Fruit fly (Drosophila melanogaster): ENCODE data around the gene Pxt.
A peak's percentile ranks its signal among the peaks of the same experiment; 100 is the strongest.

Gene Pxt

DNA sequence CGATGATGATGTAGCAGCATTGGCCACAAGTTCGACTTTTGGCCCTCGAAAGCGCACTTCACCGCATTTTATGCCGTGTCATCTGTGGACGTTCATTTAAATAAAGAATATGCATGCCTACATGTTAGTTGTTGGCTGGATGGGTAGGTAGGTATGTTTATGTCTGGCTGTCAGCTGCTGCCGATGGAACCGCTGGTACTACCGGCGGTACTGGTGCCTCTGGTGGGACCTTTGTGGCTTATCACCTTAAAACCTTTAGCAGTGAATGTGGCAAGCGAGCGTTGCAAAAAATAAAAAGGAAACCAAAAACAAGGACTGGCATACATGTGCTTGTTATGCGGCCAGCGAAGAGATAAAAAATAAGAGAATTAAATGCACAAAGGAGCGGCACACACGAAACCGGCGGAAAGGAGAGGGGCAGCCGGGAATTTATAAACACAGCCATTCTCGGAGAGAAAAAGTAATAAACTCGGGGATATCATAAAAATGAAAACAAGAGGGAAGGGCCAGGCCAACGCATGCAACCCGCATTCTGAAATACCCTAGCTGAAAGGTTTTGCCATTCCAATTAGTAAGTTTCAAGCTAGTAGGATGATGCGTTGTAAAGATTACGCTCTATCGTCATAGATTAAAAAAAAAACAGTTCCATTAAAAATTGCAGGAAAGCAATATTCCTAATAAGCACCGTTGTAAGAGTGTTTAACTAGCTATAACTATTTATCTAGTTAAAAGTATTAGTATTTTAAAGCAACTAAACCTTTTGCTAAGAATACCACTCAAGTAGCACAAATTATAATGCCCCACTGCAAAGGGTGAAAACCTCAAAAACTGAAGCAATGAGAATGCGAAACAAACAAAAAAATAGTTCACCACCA lies 17.0 kb upstream of the Pxt start:
- TF ChIP-seq woc (GFP tag; optimal IDR thresholded peaks at IDR 0.05) (peak; percentile 44), HLH106 (tag; optimal IDR thresholded peaks at IDR 0.05) (peak; percentile 52), CG9705 (GFP tag; optimal IDR thresholded peaks at IDR 0.05) (no peak), tai (GFP tag; optimal IDR thresholded peaks at IDR 0.05) (no peak), Vsx2 (GFP tag; optimal IDR thresholded peaks at IDR 0.05; ENCODE audit: partially characterized antibody) (no peak), Hr78 (GFP tag; optimal IDR thresholded peaks at IDR 0.05) (no peak), OdsH (GFP tag; optimal IDR thresholded peaks at IDR 0.05) (peak; percentile 56), Hnf4 (GFP tag; optimal IDR thresholded peaks at IDR 0.05) (no peak), Rel (GFP tag; optimal IDR thresholded peaks at IDR 0.05) (no peak), Rel (tag; optimal IDR thresholded peaks at IDR 0.05) (peak; percentile 60), usp (GFP tag; optimal IDR thresholded peaks at IDR 0.05) (no peak), fru (GFP tag; optimal IDR thresholded peaks at IDR 0.05) (peak; percentile 66), brk (GFP tag; optimal IDR thresholded peaks at IDR 0.05) (no peak), ey (GFP tag; optimal IDR thresholded peaks at IDR 0.05) (peak; percentile 69), CrebA (GFP tag; optimal IDR thresholded peaks at IDR 0.05; ENCODE audit: borderline replicate concordance) (peak; percentile 21), Myc (optimal IDR thresholded peaks at IDR 0.05) (no peak), br (GFP tag; optimal IDR thresholded peaks at IDR 0.05) (peak; percentile 41), rgr (GFP tag; optimal IDR thresholded peaks at IDR 0.05) (peak; percentile 35), foxo (GFP tag; optimal IDR thresholded peaks at IDR 0.05) (peak in 1 of 2 experiments; percentile 75), psq (GFP tag; optimal IDR thresholded peaks at IDR 0.05) (peak; percentile 46), Jra (GFP tag; optimal IDR thresholded peaks at IDR 0.05) (no peak), dsf (GFP tag; optimal IDR thresholded peaks at IDR 0.05; ENCODE audit: borderline replicate concordance) (no peak), Sp1 (GFP tag; optimal IDR thresholded peaks at IDR 0.05) (peak; percentile 35), h (GFP tag; optimal IDR thresholded peaks at IDR 0.05) (peak; percentile 54), dmrt93B (GFP tag; optimal IDR thresholded peaks at IDR 0.05) (peak; percentile 5)

DNA sequence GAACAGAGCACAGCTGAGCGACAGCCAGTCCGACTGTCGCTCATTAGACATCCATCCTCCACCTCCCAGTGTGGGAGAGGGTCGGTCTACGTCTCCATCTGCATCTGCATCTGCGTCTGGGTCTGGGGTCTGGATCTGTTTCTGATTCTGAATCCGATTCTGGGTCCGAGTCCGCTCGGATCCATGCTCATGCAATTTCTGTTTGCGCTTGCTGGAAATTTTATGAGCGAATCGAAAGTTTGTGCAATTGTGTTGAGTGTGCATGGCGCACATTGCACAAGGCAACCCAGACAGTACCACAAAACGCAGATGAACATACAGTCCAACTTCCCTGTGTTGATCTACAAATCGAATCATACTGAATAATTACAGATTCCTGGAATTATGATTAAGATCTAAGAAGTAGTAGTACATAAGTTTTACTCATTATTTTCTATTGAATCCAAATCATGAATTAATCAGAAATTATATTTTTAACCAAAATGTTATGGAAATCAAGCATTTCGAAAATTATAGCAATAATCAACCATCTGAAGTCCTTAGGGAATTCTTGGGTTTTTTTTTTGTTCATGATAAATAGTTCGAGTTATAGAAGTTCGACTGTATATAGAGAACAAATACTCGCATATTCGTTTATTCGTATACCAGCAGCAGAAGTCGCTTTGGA lies 16.1 kb upstream of the Pxt start:
- peak; percentile 87 for TF ChIP-seq br (GFP tag; optimal IDR thresholded peaks at IDR 0.05)
- peak; percentile 89 for TF ChIP-seq Sp1 (GFP tag; optimal IDR thresholded peaks at IDR 0.05)
- TF ChIP-seq jim (GFP tag; optimal IDR thresholded peaks at IDR 0.05) = no peak
- TF ChIP-seq Dfd (GFP tag; optimal IDR thresholded peaks at IDR 0.05) = no peak
- peak; percentile 58 for TF ChIP-seq Jra (GFP tag; optimal IDR thresholded peaks at IDR 0.05)
- peak; percentile 91 for TF ChIP-seq OdsH (GFP tag; optimal IDR thresholded peaks at IDR 0.05)
- TF ChIP-seq Hr78 (GFP tag; optimal IDR thresholded peaks at IDR 0.05) = no peak
- TF ChIP-seq Rel (GFP tag; optimal IDR thresholded peaks at IDR 0.05) = no peak
- TF ChIP-seq Rel (tag; optimal IDR thresholded peaks at IDR 0.05) = no peak
- no peak for TF ChIP-seq Hr83 (GFP tag; optimal IDR thresholded peaks at IDR 0.05; ENCODE audit: poor library complexity, severe bottlenecking)
- TF ChIP-seq Mio (GFP tag; optimal IDR thresholded peaks at IDR 0.05) = peak; percentile 7
- TF ChIP-seq ey (GFP tag; optimal IDR thresholded peaks at IDR 0.05) = peak; percentile 94
- no peak for TF ChIP-seq usp (GFP tag; optimal IDR thresholded peaks at IDR 0.05)
- no peak for TF ChIP-seq Vsx2 (GFP tag; optimal IDR thresholded peaks at IDR 0.05; ENCODE audit: partially characterized antibody)
- no peak for TF ChIP-seq sv (GFP tag; optimal IDR thresholded peaks at IDR 0.05)
- TF ChIP-seq sage (GFP tag; optimal IDR thresholded peaks at IDR 0.05) = peak; percentile 58
- peak in 1 of 2 experiments; percentile 91 for TF ChIP-seq foxo (GFP tag; optimal IDR thresholded peaks at IDR 0.05)
- peak; percentile 81 for TF ChIP-seq tai (GFP tag; optimal IDR thresholded peaks at IDR 0.05)
- TF ChIP-seq dl (GFP tag; optimal IDR thresholded peaks at IDR 0.05; ENCODE audit: insufficient read depth in 1 of 2, partially characterized antibody in 2 of 2) = no peak
- TF ChIP-seq woc (GFP tag; optimal IDR thresholded peaks at IDR 0.05) = peak; percentile 76
- TF ChIP-seq dsf (GFP tag; optimal IDR thresholded peaks at IDR 0.05; ENCODE audit: borderline replicate concordance) = no peak
- no peak for TF ChIP-seq CrebA (GFP tag; optimal IDR thresholded peaks at IDR 0.05; ENCODE audit: borderline replicate concordance)
- peak; percentile 91 for TF ChIP-seq h (GFP tag; optimal IDR thresholded peaks at IDR 0.05)
- peak; percentile 86 for TF ChIP-seq CG32264 (GFP tag; optimal IDR thresholded peaks at IDR 0.05)
- TF ChIP-seq GATAd (GFP tag; optimal IDR thresholded peaks at IDR 0.05) = no peak
- TF ChIP-seq psq (GFP tag; optimal IDR thresholded peaks at IDR 0.05) = peak; percentile 73
- peak; percentile 82 for TF ChIP-seq HLH106 (tag; optimal IDR thresholded peaks at IDR 0.05)
- peak; percentile 93 for TF ChIP-seq fru (GFP tag; optimal IDR thresholded peaks at IDR 0.05)
- TF ChIP-seq rgr (GFP tag; optimal IDR thresholded peaks at IDR 0.05) = peak; percentile 90
- peak; percentile 54 for TF ChIP-seq CG9705 (GFP tag; optimal IDR thresholded peaks at IDR 0.05)
- no peak for TF ChIP-seq Dif (GFP tag; optimal IDR thresholded peaks at IDR 0.05; ENCODE audit: partially characterized antibody)
- peak; percentile 43 for TF ChIP-seq brk (GFP tag; optimal IDR thresholded peaks at IDR 0.05)
- no peak for TF ChIP-seq Myc (optimal IDR thresholded peaks at IDR 0.05)
- TF ChIP-seq dmrt93B (GFP tag; optimal IDR thresholded peaks at IDR 0.05) = peak; percentile 90
- peak; percentile 60 for TF ChIP-seq Hnf4 (GFP tag; optimal IDR thresholded peaks at IDR 0.05)
- no peak for TF ChIP-seq N (GFP tag; optimal IDR thresholded peaks at IDR 0.05)
- no peak for TF ChIP-seq Abd-B (GFP tag; optimal IDR thresholded peaks at IDR 0.05)
- TF ChIP-seq lola (GFP tag; optimal IDR thresholded peaks at IDR 0.05) = no peak
- no peak for TF ChIP-seq pan (optimal IDR thresholded peaks at IDR 0.05)
